Worm (Caenorhabditis elegans) whole organism, midembryonic: ENCODE measurements around the gene ZK856.19.

Source experiments
- klf-2 ChIP-seq: fragments of 200-800 bp; sonication (Bioruptor generic); conservative IDR thresholded peaks from 2 replicates; pipeline ENCODE4 v1.3.6; 2022; ENCODE audit warnings: missing genetic modification reagents, missing genetic modification characterization, missing compliant biosample characterization
- med-1 ChIP-seq: sonication (generic microtip); optimal IDR thresholded peaks from 2 replicates; lab custom pipeline; 2017; ENCODE audit warnings: missing genetic modification characterization, mild to moderate bottlenecking, missing compliant biosample characterization, antibody characterized with exemption, missing genetic modification reagents; ENCODE audit not compliant: insufficient read depth
- ztf-29 ChIP-seq: fragments of 200-800 bp; sonication (Bioruptor generic); IDR thresholded peaks from 2 replicates; pipeline ENCODE4 v1.3.6; 2022; ENCODE audit warnings: missing genetic modification reagents, missing genetic modification characterization, missing compliant biosample characterization

DNA sequence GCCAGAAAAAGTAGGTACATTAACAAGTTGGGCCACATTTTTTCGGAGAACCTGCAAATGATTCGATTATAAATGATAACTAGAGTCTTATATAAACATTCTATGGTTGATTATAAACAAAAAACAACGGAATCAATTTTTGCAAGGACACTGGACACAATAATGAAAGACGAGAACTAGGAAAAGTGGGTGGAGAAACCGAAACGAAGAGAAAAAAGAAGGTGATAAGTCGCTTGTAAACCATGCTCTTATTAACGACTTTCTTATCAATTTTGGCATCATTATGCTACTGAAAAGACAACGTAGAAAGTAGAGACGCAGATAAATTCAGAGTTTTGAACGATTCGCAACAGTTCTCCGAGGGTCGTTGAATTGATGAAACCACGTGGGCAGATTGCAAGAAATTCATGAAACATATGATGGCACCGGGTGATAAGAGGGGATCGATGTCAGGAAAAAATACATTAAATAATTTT, 14.6 kb downstream of the ZK856.19 start, which contains the start of gene ZK856.5:
- no peak for TF ChIP-seq klf-2
- no peak for TF ChIP-seq med-1 (GFP tag; lab: Kevin White, UChicago)
- no peak for TF ChIP-seq ztf-29 (GFP tag; lab: Robert Waterston, UW)
